In the genomic region with DNA sequence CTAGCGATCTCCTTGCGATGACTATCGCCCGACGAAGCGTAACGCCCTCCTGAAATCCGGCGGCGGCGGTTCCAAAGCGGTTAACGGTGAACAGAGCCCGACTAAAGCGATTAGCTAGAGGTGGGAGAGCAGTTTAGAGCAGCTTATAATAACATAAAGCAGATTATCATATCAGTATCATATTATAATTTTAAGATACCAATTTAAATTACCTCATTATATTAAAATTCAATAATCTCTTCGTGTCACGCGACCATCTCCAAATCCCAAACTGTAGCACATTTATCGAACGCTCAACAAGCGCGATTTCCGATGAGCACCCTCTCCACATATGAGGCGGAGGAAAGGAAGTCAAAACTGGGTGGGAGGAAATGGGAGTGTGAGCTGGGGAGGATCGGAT, we compare ENCODE assay signal across 1 fruit fly cellular context.
TF ChIP-seq lines count a peak whose summit lies in the region.

No protein-coding gene starts in this region.

TF ChIP-seq in whole organism, embryonic, 481 proteins besides CTCF, POLR2A, EP300 and RAD21 (continued from another document and continues in another):
- no peak for TF ChIP-seq CG18619 (GFP tag; optimal IDR thresholded peaks at IDR 0.05; lab: Kevin White, UChicago)
- no peak for TF ChIP-seq dimm (GFP tag; IDR thresholded peaks at IDR 0.05; lab: Robert Waterston, UW)
- no peak for TF ChIP-seq dan (GFP tag; IDR thresholded peaks at IDR 0.05; lab: Robert Waterston, UW)
- TF ChIP-seq CG11398 (GFP tag; optimal IDR thresholded peaks at IDR 0.05; lab: Kevin White, UChicago) = no peak
- TF ChIP-seq CG17912 (GFP tag; optimal IDR thresholded peaks at IDR 0.05; lab: Kevin White, UChicago) = no peak
- no peak for TF ChIP-seq Hr78 (GFP tag; optimal IDR thresholded peaks at IDR 0.05; lab: Kevin White, UChicago)
- TF ChIP-seq CG14710 (tag; optimal IDR thresholded peaks at IDR 0.05; lab: Kevin White, UChicago) = peak; percentile 12
- peak; percentile 14 for TF ChIP-seq CG30403 (GFP tag; optimal IDR thresholded peaks at IDR 0.05; lab: Kevin White, UChicago)
- no peak for TF ChIP-seq usp (GFP tag; optimal IDR thresholded peaks at IDR 0.05; lab: Kevin White, UChicago)
- peak; percentile 9; the same call in 1 of the 3 replicates for TF ChIP-seq knrl (GFP tag; IDR thresholded peaks at IDR 0.05; lab: Robert Waterston, UW; ENCODE audit: partially characterized antibody)
- TF ChIP-seq CG18476 (GFP tag; optimal IDR thresholded peaks at IDR 0.05; lab: Kevin White, UChicago) = no peak
- TF ChIP-seq CG1647 (GFP tag; optimal IDR thresholded peaks at IDR 0.05; lab: Kevin White, UChicago) = no peak
- no peak for TF ChIP-seq odd (GFP tag; optimal IDR thresholded peaks at IDR 0.05; lab: Kevin White, UChicago)
- TF ChIP-seq YL-1 (GFP tag; optimal IDR thresholded peaks at IDR 0.05; lab: Kevin White, UChicago) = no peak
- no peak for TF ChIP-seq Sry-β (GFP tag; optimal IDR thresholded peaks at IDR 0.05; lab: Kevin White, UChicago)
- TF ChIP-seq stc (GFP tag; IDR thresholded peaks at IDR 0.05; lab: Robert Waterston, UW) = peak; percentile 49
- TF ChIP-seq CG2129 (GFP tag; IDR thresholded peaks at IDR 0.05; lab: Robert Waterston, UW; ENCODE audit: partially characterized antibody) = 0 out of 2 replicates have a peak, but pooled peaks have one; percentile 27
- TF ChIP-seq Bteb2 (GFP tag; optimal IDR thresholded peaks at IDR 0.05; lab: Kevin White, UChicago) = no peak
- TF ChIP-seq CG3847 (GFP tag; IDR thresholded peaks at IDR 0.05; lab: Robert Waterston, UW) = no peak
- no peak for TF ChIP-seq emc (GFP tag; optimal IDR thresholded peaks at IDR 0.05; lab: Kevin White, UChicago)
- TF ChIP-seq CG11696 (GFP tag; IDR thresholded peaks at IDR 0.05; lab: Robert Waterston, UW) = 0 out of 2 replicates have a peak, but pooled peaks have one; percentile 12
- no peak for TF ChIP-seq Aef1 (GFP tag; IDR thresholded peaks at IDR 0.05; lab: Robert Waterston, UW)
- no peak for TF ChIP-seq hb (GFP tag; IDR thresholded peaks at IDR 0.05; lab: Robert Waterston, UW; ENCODE audit: partially characterized antibody)
- no peak for TF ChIP-seq pros (GFP tag; optimal IDR thresholded peaks at IDR 0.05; lab: Kevin White, UChicago)
- no peak for TF ChIP-seq inv (GFP tag; IDR thresholded peaks at IDR 0.05; lab: Robert Waterston, UW; ENCODE audit: partially characterized antibody)
- TF ChIP-seq Six4 (GFP tag; optimal IDR thresholded peaks at IDR 0.05; lab: Kevin White, UChicago) = no peak
- TF ChIP-seq zfh1 (GFP tag; IDR thresholded peaks at IDR 0.05; lab: Robert Waterston, UW) = peak; percentile 74; the same call in 2 of the 3 replicates
- TF ChIP-seq CG4854 (GFP tag; optimal IDR thresholded peaks at IDR 0.05; lab: Kevin White, UChicago) = no peak
- no peak for TF ChIP-seq dpn (GFP tag; optimal IDR thresholded peaks at IDR 0.05; lab: Kevin White, UChicago)
- TF ChIP-seq Max (GFP tag; optimal IDR thresholded peaks at IDR 0.05; lab: Kevin White, UChicago) = no peak
- TF ChIP-seq ham (GFP tag; IDR thresholded peaks at IDR 0.05; lab: Robert Waterston, UW) = no peak
- TF ChIP-seq Camta (GFP tag; optimal IDR thresholded peaks at IDR 0.05; lab: Kevin White, UChicago) = no peak
- no peak for TF ChIP-seq Awh (GFP tag; IDR thresholded peaks at IDR 0.05; lab: Robert Waterston, UW)
- TF ChIP-seq CG13296 (GFP tag; optimal IDR thresholded peaks at IDR 0.05; lab: Kevin White, UChicago) = no peak
- TF ChIP-seq ken (GFP tag; IDR thresholded peaks at IDR 0.05; lab: Robert Waterston, UW) = no peak
- TF ChIP-seq H15 (GFP tag; IDR thresholded peaks at IDR 0.05; lab: Robert Waterston, UW) = peak; percentile 20; the same call in 1 of the 3 replicates
- TF ChIP-seq CG8388 (GFP tag; optimal IDR thresholded peaks at IDR 0.05; lab: Kevin White, UChicago) = no peak
- peak; percentile 59 for TF ChIP-seq row (GFP tag; IDR thresholded peaks at IDR 0.05; lab: Robert Waterston, UW)
- TF ChIP-seq salm (tag; optimal IDR thresholded peaks at IDR 0.05; lab: Kevin White, UChicago) = no peak
- TF ChIP-seq CG11723 (GFP tag; optimal IDR thresholded peaks at IDR 0.05; lab: Kevin White, UChicago) = no peak
- TF ChIP-seq dati (GFP tag; IDR thresholded peaks at IDR 0.05; lab: Robert Waterston, UW) = no peak
- no peak for TF ChIP-seq Side (GFP tag; optimal IDR thresholded peaks at IDR 0.05; lab: Kevin White, UChicago)
- TF ChIP-seq nau (GFP tag; optimal IDR thresholded peaks at IDR 0.05; lab: Kevin White, UChicago) = no peak
- no peak for TF ChIP-seq CG18764 (GFP tag; optimal IDR thresholded peaks at IDR 0.05; lab: Kevin White, UChicago)
- TF ChIP-seq CG6813 (GFP tag; optimal IDR thresholded peaks at IDR 0.05; lab: Kevin White, UChicago) = no peak
- TF ChIP-seq vfl (GFP tag; optimal IDR thresholded peaks at IDR 0.05; lab: Kevin White, UChicago) = no peak
- TF ChIP-seq CG7556 (GFP tag; optimal IDR thresholded peaks at IDR 0.05; lab: Kevin White, UChicago) = no peak
- no peak for TF ChIP-seq HHEX (GFP tag; optimal IDR thresholded peaks at IDR 0.05; lab: Kevin White, UChicago)
- TF ChIP-seq klu (GFP tag; IDR thresholded peaks at IDR 0.05; lab: Robert Waterston, UW) = no peak
- no peak for TF ChIP-seq gcm (GFP tag; optimal IDR thresholded peaks at IDR 0.05; lab: Kevin White, UChicago)
- TF ChIP-seq Hand (GFP tag; optimal IDR thresholded peaks at IDR 0.05; lab: Kevin White, UChicago) = no peak
- TF ChIP-seq D19A (tag; optimal IDR thresholded peaks at IDR 0.05; lab: Kevin White, UChicago) = no peak
- no peak for TF ChIP-seq tio (GFP tag; optimal IDR thresholded peaks at IDR 0.05; lab: Kevin White, UChicago)
- no peak for TF ChIP-seq cato (GFP tag; optimal IDR thresholded peaks at IDR 0.05; lab: Kevin White, UChicago; ENCODE audit: borderline replicate concordance)
- TF ChIP-seq mirr (GFP tag; optimal IDR thresholded peaks at IDR 0.05; lab: Kevin White, UChicago) = no peak
- TF ChIP-seq Ssrp (tag; optimal IDR thresholded peaks at IDR 0.05; lab: Kevin White, UChicago) = peak; percentile 3
- no peak for TF ChIP-seq Optix (GFP tag; IDR thresholded peaks at IDR 0.05; lab: Robert Waterston, UW)
- no peak for TF ChIP-seq Opbp (GFP tag; IDR thresholded peaks at IDR 0.05; lab: Robert Waterston, UW; ENCODE audit: partially characterized antibody)
- no peak for TF ChIP-seq abd-A (tag; optimal IDR thresholded peaks at IDR 0.05; lab: Kevin White, UChicago)
- TF ChIP-seq corto (GFP tag; optimal IDR thresholded peaks at IDR 0.05; lab: Kevin White, UChicago) = no peak
- 0 out of 2 replicates have a peak, but pooled peaks have one; percentile 25 for TF ChIP-seq CG31441 (GFP tag; IDR thresholded peaks at IDR 0.05; lab: Robert Waterston, UW)
- TF ChIP-seq danr (GFP tag; IDR thresholded peaks at IDR 0.05; lab: Robert Waterston, UW) = no peak
- no peak for TF ChIP-seq exex (tag; optimal IDR thresholded peaks at IDR 0.05; lab: Kevin White, UChicago)
- TF ChIP-seq CG12155 (GFP tag; optimal IDR thresholded peaks at IDR 0.05; lab: Kevin White, UChicago) = no peak
- no peak for TF ChIP-seq CG32767 (GFP tag; IDR thresholded peaks at IDR 0.05; lab: Robert Waterston, UW)
- TF ChIP-seq CG6854 (GFP tag; optimal IDR thresholded peaks at IDR 0.05; lab: Kevin White, UChicago) = no peak
- TF ChIP-seq Hr39 (optimal IDR thresholded peaks at IDR 0.05; lab: Kevin White, UChicago) = no peak
- no peak for TF ChIP-seq ro (GFP tag; IDR thresholded peaks at IDR 0.05; lab: Robert Waterston, UW)
- TF ChIP-seq chn (GFP tag; optimal IDR thresholded peaks at IDR 0.05; lab: Kevin White, UChicago) = no peak
- TF ChIP-seq CG18599 (GFP tag; optimal IDR thresholded peaks at IDR 0.05; lab: Kevin White, UChicago) = peak; percentile 31
- no peak; the same call in 1 of the 2 replicates for TF ChIP-seq HLH3B (GFP tag; IDR thresholded peaks at IDR 0.05; lab: Robert Waterston, UW)
- no peak for TF ChIP-seq CG7963 (GFP tag; IDR thresholded peaks at IDR 0.05; lab: Robert Waterston, UW; ENCODE audit: partially characterized antibody)
- TF ChIP-seq CG15601 (tag; optimal IDR thresholded peaks at IDR 0.05; lab: Kevin White, UChicago) = no peak
- no peak for TF ChIP-seq Gsc (GFP tag; IDR thresholded peaks at IDR 0.05; lab: Robert Waterston, UW)
- TF ChIP-seq CG42726 (GFP tag; IDR thresholded peaks at IDR 0.05; lab: Robert Waterston, UW; ENCODE audit: partially characterized antibody) = no peak
- no peak for TF ChIP-seq scrt (GFP tag; optimal IDR thresholded peaks at IDR 0.05; lab: Kevin White, UChicago)
- TF ChIP-seq CG13287 (GFP tag; IDR thresholded peaks at IDR 0.05; lab: Robert Waterston, UW; ENCODE audit: partially characterized antibody) = no peak
- TF ChIP-seq Myb (GFP tag; optimal IDR thresholded peaks at IDR 0.05; lab: Kevin White, UChicago) = no peak
- 0 out of 3 replicates have a peak, but pooled peaks have one; percentile 20 for TF ChIP-seq CG34422 (GFP tag; IDR thresholded peaks at IDR 0.05; lab: Robert Waterston, UW)
- TF ChIP-seq C15 (GFP tag; IDR thresholded peaks at IDR 0.05; lab: Robert Waterston, UW) = no peak
- peak; percentile 43; the same call in 1 of the 2 replicates for TF ChIP-seq CG17328 (GFP tag; IDR thresholded peaks at IDR 0.05; lab: Robert Waterston, UW)
- no peak for TF ChIP-seq Sox100B (GFP tag; optimal IDR thresholded peaks at IDR 0.05; lab: Kevin White, UChicago)
- TF ChIP-seq Drgx (GFP tag; IDR thresholded peaks at IDR 0.05; lab: Robert Waterston, UW) = 0 out of 2 replicates have a peak, but pooled peaks have one; percentile 28
- TF ChIP-seq Hmx (GFP tag; optimal IDR thresholded peaks at IDR 0.05; lab: Kevin White, UChicago) = no peak
- TF ChIP-seq Dp (GFP tag; optimal IDR thresholded peaks at IDR 0.05; lab: Kevin White, UChicago) = no peak
- no peak for TF ChIP-seq CG8281 (tag; optimal IDR thresholded peaks at IDR 0.05; lab: Kevin White, UChicago)
- TF ChIP-seq CG9797 (GFP tag; optimal IDR thresholded peaks at IDR 0.05; lab: Kevin White, UChicago) = no peak
- TF ChIP-seq CG10209 (GFP tag; optimal IDR thresholded peaks at IDR 0.05; lab: Kevin White, UChicago) = no peak
- no peak for TF ChIP-seq CG11093 (GFP tag; IDR thresholded peaks at IDR 0.05; lab: Robert Waterston, UW)
- TF ChIP-seq CG8478 (optimal IDR thresholded peaks at IDR 0.05; lab: Kevin White, UChicago) = no peak
- TF ChIP-seq Atf-2 (GFP tag; optimal IDR thresholded peaks at IDR 0.05; lab: Kevin White, UChicago) = no peak
- no peak for TF ChIP-seq gcm2 (GFP tag; optimal IDR thresholded peaks at IDR 0.05; lab: Kevin White, UChicago)
- no peak for TF ChIP-seq mam (GFP tag; optimal IDR thresholded peaks at IDR 0.05; lab: Kevin White, UChicago)
- peak; percentile 53 for TF ChIP-seq Rfx (GFP tag; IDR thresholded peaks at IDR 0.05; lab: Robert Waterston, UW)
- TF ChIP-seq sima (GFP tag; optimal IDR thresholded peaks at IDR 0.05; lab: Kevin White, UChicago) = no peak
- TF ChIP-seq CG1529 (GFP tag; optimal IDR thresholded peaks at IDR 0.05; lab: Kevin White, UChicago) = no peak
- TF ChIP-seq CG3407 (GFP tag; optimal IDR thresholded peaks at IDR 0.05; lab: Kevin White, UChicago) = no peak
- TF ChIP-seq pb (GFP tag; optimal IDR thresholded peaks at IDR 0.05; lab: Kevin White, UChicago) = no peak
- TF ChIP-seq MESR4 (GFP tag; optimal IDR thresholded peaks at IDR 0.05; lab: Kevin White, UChicago) = no peak
- no peak for TF ChIP-seq toy (GFP tag; IDR thresholded peaks at IDR 0.05; lab: Robert Waterston, UW)
- no peak for TF ChIP-seq mld (GFP tag; IDR thresholded peaks at IDR 0.05; lab: Robert Waterston, UW; ENCODE audit: partially characterized antibody)
- TF ChIP-seq Deaf1 (tag; optimal IDR thresholded peaks at IDR 0.05; lab: Kevin White, UChicago) = no peak
- TF ChIP-seq schlank (tag; optimal IDR thresholded peaks at IDR 0.05; lab: Kevin White, UChicago) = no peak
- no peak for TF ChIP-seq insv (GFP tag; optimal IDR thresholded peaks at IDR 0.05; lab: Kevin White, UChicago)
- no peak for TF ChIP-seq CG3995 (GFP tag; optimal IDR thresholded peaks at IDR 0.05; lab: Kevin White, UChicago)
- TF ChIP-seq zfh2 (GFP tag; optimal IDR thresholded peaks at IDR 0.05; lab: Kevin White, UChicago) = no peak
- peak; percentile 6 for TF ChIP-seq CG8924 (tag; optimal IDR thresholded peaks at IDR 0.05; lab: Kevin White, UChicago)
- 0 out of 2 replicates have a peak, but pooled peaks have one; percentile 3 for TF ChIP-seq NFAT (GFP tag; IDR thresholded peaks at IDR 0.05; lab: Robert Waterston, UW)
- no peak for TF ChIP-seq CG8359 (GFP tag; optimal IDR thresholded peaks at IDR 0.05; lab: Kevin White, UChicago; ENCODE audit: borderline replicate concordance)
- TF ChIP-seq Kr (GFP tag; optimal IDR thresholded peaks at IDR 0.05; lab: Kevin White, UChicago) = no peak
- 0 out of 2 replicates have a peak, but pooled peaks have one; percentile 15 for TF ChIP-seq ssp (GFP tag; IDR thresholded peaks at IDR 0.05; lab: Robert Waterston, UW)
- TF ChIP-seq cwo (GFP tag; optimal IDR thresholded peaks at IDR 0.05; lab: Kevin White, UChicago) = no peak
- TF ChIP-seq CG30020 (tag; optimal IDR thresholded peaks at IDR 0.05; lab: Kevin White, UChicago) = no peak
- TF ChIP-seq HLH4C (GFP tag; IDR thresholded peaks at IDR 0.05; lab: Robert Waterston, UW; ENCODE audit: partially characterized antibody) = 0 out of 3 replicates have a peak, but pooled peaks have one; percentile 33
- no peak for TF ChIP-seq ind (GFP tag; optimal IDR thresholded peaks at IDR 0.05; lab: Kevin White, UChicago)
- TF ChIP-seq Usf (GFP tag; optimal IDR thresholded peaks at IDR 0.05; lab: Kevin White, UChicago) = no peak
- no peak for TF ChIP-seq fd96Cb (tag; optimal IDR thresholded peaks at IDR 0.05; lab: Kevin White, UChicago)
- no peak for TF ChIP-seq fu2 (GFP tag; optimal IDR thresholded peaks at IDR 0.05; lab: Kevin White, UChicago)
- TF ChIP-seq shn (GFP tag; optimal IDR thresholded peaks at IDR 0.05; lab: Kevin White, UChicago) = no peak
- TF ChIP-seq CG4424 (GFP tag; optimal IDR thresholded peaks at IDR 0.05; lab: Kevin White, UChicago) = peak; percentile 1
- TF ChIP-seq CG1603 (tag; optimal IDR thresholded peaks at IDR 0.05; lab: Kevin White, UChicago) = peak; percentile 55
- TF ChIP-seq eyg (GFP tag; optimal IDR thresholded peaks at IDR 0.05; lab: Kevin White, UChicago) = no peak
- no peak for TF ChIP-seq CG6175 (GFP tag; IDR thresholded peaks at IDR 0.05; lab: Robert Waterston, UW)
- no peak for TF ChIP-seq nerfin-2 (GFP tag; IDR thresholded peaks at IDR 0.05; lab: Robert Waterston, UW; ENCODE audit: partially characterized antibody)
- no peak for TF ChIP-seq ewg (GFP tag; optimal IDR thresholded peaks at IDR 0.05; lab: Kevin White, UChicago)
- no peak for TF ChIP-seq psq (GFP tag; optimal IDR thresholded peaks at IDR 0.05; lab: Kevin White, UChicago)
- TF ChIP-seq Doc2 (GFP tag; IDR thresholded peaks at IDR 0.05; lab: Robert Waterston, UW) = no peak
- no peak for TF ChIP-seq CG3065 (GFP tag; optimal IDR thresholded peaks at IDR 0.05; lab: Kevin White, UChicago)
- 0 out of 3 replicates have a peak, but pooled peaks have one; percentile 28 for TF ChIP-seq CG17361 (GFP tag; IDR thresholded peaks at IDR 0.05; lab: Robert Waterston, UW)
